Worm (Caenorhabditis elegans): ENCODE data around the gene clec-88.

- TF ChIP-seq nhr-237 (tag; optimal IDR thresholded peaks at IDR 0.05) (no peak), elt-3 (tag; optimal IDR thresholded peaks at IDR 0.05) (no peak), ama-1 (optimal IDR thresholded peaks at IDR 0.05) (no peak)
These were observed 32.9 kb downstream of the clec-88 start, which contains the start of gene zig-10 for ce11 chrII:6398406-6398805.

Data from whole organism, L2 larva.